Worm (Caenorhabditis elegans) whole organism, L1 larva: ENCODE data around the gene C16C8.19.

Experiments
- C16A3.4 ChIP-seq: fragments of 150-350 bp; optimal IDR thresholded peaks from 2 replicates; lab custom pipeline; 2014; ENCODE audit warnings: missing biosample characterization, missing genetic modification characterization
- C34B4.2 ChIP-seq: sonication (generic microtip); optimal IDR thresholded peaks from 2 replicates; lab custom pipeline; 2017; ENCODE audit warnings: mild to moderate bottlenecking, missing genetic modification characterization, missing compliant biosample characterization
- F16B12.6 ChIP-seq: fragments of 150-350 bp; optimal IDR thresholded peaks from 2 replicates; lab custom pipeline; 2014; ENCODE audit warnings: missing biosample characterization, missing genetic modification characterization
- aha-1 ChIP-seq: fragments of 150-350 bp; optimal IDR thresholded peaks from 2 replicates; lab custom pipeline; 2014; ENCODE audit warnings: missing biosample characterization, missing genetic modification characterization
- aly-2 ChIP-seq: fragments of 150-350 bp; optimal IDR thresholded peaks from 2 replicates; lab custom pipeline; 2014; ENCODE audit warnings: missing biosample characterization, missing genetic modification characterization
- dpl-1 ChIP-seq, 3 experiments: fragments of 150-350 bp in 2 of 3; sonication (generic microtip) in 1 of 3; optimal IDR thresholded peaks; 2 replicates each; lab custom pipeline; 2014 to 2017; ENCODE audit warnings: missing biosample characterization in 3 of 3, missing genetic modification characterization in 3 of 3, missing genetic modification reagents in 3 of 3
- efl-1 ChIP-seq, 4 experiments: fragments of 150-350 bp; optimal IDR thresholded peaks in 3 of 4; peaks in 1 of 4; 1 replicate in 1 of 4; 2 replicates in 3 of 4; lab custom pipeline; 2014; ENCODE audit warnings: missing biosample characterization in 2 of 4, missing genetic modification characterization in 2 of 4, missing genetic modification reagents in 2 of 4
- elt-2 ChIP-seq: sonication (generic microtip); optimal IDR thresholded peaks from 2 replicates; lab custom pipeline; 2016; ENCODE audit warnings: missing genetic modification characterization, mild to moderate bottlenecking, inconsistent platforms, missing compliant biosample characterization, missing genetic modification reagents
- ets-5 ChIP-seq: fragments of 200-800 bp; sonication (Bioruptor generic); IDR thresholded peaks from 2 replicates; pipeline ENCODE4 v1.3.6; 2022; ENCODE audit warnings: missing genetic modification characterization, missing compliant biosample characterization
- fkh-10 ChIP-seq: sonication (generic microtip); optimal IDR thresholded peaks from 2 replicates; lab custom pipeline; 2017; ENCODE audit warnings: missing biosample characterization, missing genetic modification reagents, missing genetic modification characterization
- fkh-8 ChIP-seq: sonication (generic microtip); optimal IDR thresholded peaks from 2 replicates; lab custom pipeline; 2016; ENCODE audit warnings: mild to moderate bottlenecking, missing genetic modification characterization, missing compliant biosample characterization
- fos-1 ChIP-seq: fragments of 150-350 bp; optimal IDR thresholded peaks from 2 replicates; lab custom pipeline; 2014; ENCODE audit warnings: missing biosample characterization, missing genetic modification characterization
- grh-1 ChIP-seq: fragments of 200-800 bp; sonication (Bioruptor generic); IDR thresholded peaks from 2 replicates; pipeline ENCODE4 v1.3.6; 2022; ENCODE audit warnings: missing genetic modification reagents, missing genetic modification characterization, missing compliant biosample characterization
- hlh-17 ChIP-seq: fragments of 200-800 bp; sonication (Bioruptor generic); optimal IDR thresholded peaks from 2 replicates; lab custom pipeline; 2018; ENCODE audit warnings: missing genetic modification characterization, mild to moderate bottlenecking, missing compliant biosample characterization, moderate library complexity, borderline replicate concordance
- hlh-4 ChIP-seq: sonication (generic microtip); optimal IDR thresholded peaks from 2 replicates; lab custom pipeline; 2016; ENCODE audit warnings: mild to moderate bottlenecking, missing genetic modification characterization, missing compliant biosample characterization
- hpl-2 ChIP-seq: fragments of 150-350 bp; optimal IDR thresholded peaks from 2 replicates; lab custom pipeline; 2014; ENCODE audit warnings: missing biosample characterization, missing genetic modification reagents, missing genetic modification characterization
- lin-13 ChIP-seq: fragments of 150-350 bp; optimal IDR thresholded peaks from 2 replicates; lab custom pipeline; 2014; ENCODE audit warnings: missing biosample characterization, missing genetic modification reagents, missing genetic modification characterization
- lin-15B ChIP-seq: fragments of 150-350 bp; sonication (generic microtip); optimal IDR thresholded peaks from 3 replicates; lab custom pipeline; 2014; ENCODE audit warnings: missing biosample characterization, missing genetic modification characterization
- lin-35 ChIP-seq, 2 experiments: fragments of 150-350 bp; optimal IDR thresholded peaks; 2 replicates each; lab custom pipeline; 2014; ENCODE audit warnings: missing biosample characterization in 2 of 2, missing genetic modification characterization in 2 of 2, missing genetic modification reagents in 2 of 2
- mef-2 ChIP-seq: fragments of 150-350 bp; optimal IDR thresholded peaks from 2 replicates; lab custom pipeline; 2014; ENCODE audit warnings: missing biosample characterization, missing genetic modification characterization
- mep-1 ChIP-seq: fragments of 150-350 bp; optimal IDR thresholded peaks from 2 replicates; lab custom pipeline; 2014; ENCODE audit warnings: missing biosample characterization, missing genetic modification characterization
- nhr-12 ChIP-seq: sonication (generic microtip); optimal IDR thresholded peaks from 2 replicates; lab custom pipeline; 2017; ENCODE audit warnings: missing biosample characterization, missing genetic modification characterization
- nhr-20 ChIP-seq: sonication (generic microtip); optimal IDR thresholded peaks from 2 replicates; lab custom pipeline; 2016; ENCODE audit warnings: mild to moderate bottlenecking, missing genetic modification characterization, missing compliant biosample characterization
- nhr-28 ChIP-seq: fragments of 150-350 bp; optimal IDR thresholded peaks from 2 replicates; lab custom pipeline; 2014; ENCODE audit warnings: missing biosample characterization, missing genetic modification characterization
- nhr-71 ChIP-seq: sonication (generic microtip); optimal IDR thresholded peaks from 2 replicates; lab custom pipeline; 2016; ENCODE audit warnings: mild to moderate bottlenecking, missing genetic modification characterization, moderate library complexity, missing compliant biosample characterization
- nhr-76 ChIP-seq: sonication (generic microtip); optimal IDR thresholded peaks from 2 replicates; lab custom pipeline; 2017; ENCODE audit warnings: missing biosample characterization, missing genetic modification characterization
- nhr-77 ChIP-seq: fragments of 150-350 bp; optimal IDR thresholded peaks from 2 replicates; lab custom pipeline; 2014; ENCODE audit warnings: missing biosample characterization, missing genetic modification characterization
- pag-3 ChIP-seq: sonication (generic microtip); optimal IDR thresholded peaks from 2 replicates; lab custom pipeline; 2017; ENCODE audit warnings: missing genetic modification characterization, mild to moderate bottlenecking, missing compliant biosample characterization, antibody characterized with exemption, borderline replicate concordance; ENCODE audit not compliant: insufficient read depth
- snpc-4 ChIP-seq: fragments of 150-350 bp; optimal IDR thresholded peaks from 2 replicates; lab custom pipeline; 2014; ENCODE audit warnings: missing biosample characterization, missing genetic modification characterization
- sox-4 ChIP-seq: sonication (generic microtip); optimal IDR thresholded peaks from 2 replicates; lab custom pipeline; 2016; ENCODE audit warnings: missing genetic modification characterization, missing compliant biosample characterization
- sptf-1 ChIP-seq: fragments of 150-350 bp; optimal IDR thresholded peaks from 2 replicates; lab custom pipeline; 2014; ENCODE audit warnings: missing biosample characterization, missing genetic modification characterization
- sup-37 ChIP-seq: fragments of 200-800 bp; sonication (Bioruptor generic); optimal IDR thresholded peaks from 2 replicates; lab custom pipeline; 2018; ENCODE audit warnings: mild to moderate bottlenecking, missing genetic modification characterization, missing compliant biosample characterization
- swsn-7 ChIP-seq: sonication (generic microtip); optimal IDR thresholded peaks from 2 replicates; lab custom pipeline; 2016; ENCODE audit warnings: missing genetic modification characterization, missing compliant biosample characterization
- tlp-1 ChIP-seq: fragments of 150-350 bp; optimal IDR thresholded peaks from 2 replicates; lab custom pipeline; 2014; ENCODE audit warnings: missing biosample characterization, missing genetic modification characterization
- unc-62 ChIP-seq: fragments of 150-350 bp; optimal IDR thresholded peaks from 2 replicates; lab custom pipeline; 2014; ENCODE audit warnings: missing biosample characterization, missing genetic modification reagents, missing genetic modification characterization
- unc-98 ChIP-seq: fragments of 200-800 bp; sonication (Bioruptor generic); IDR thresholded peaks from 2 replicates; pipeline ENCODE4 v1.3.6; 2022; ENCODE audit warnings: missing genetic modification characterization, missing compliant biosample characterization
- vab-15 ChIP-seq: sonication (generic microtip); optimal IDR thresholded peaks from 2 replicates; lab custom pipeline; 2017; ENCODE audit warnings: missing genotype, mild to moderate bottlenecking, missing genetic modification characterization, missing compliant biosample characterization

Gene C16C8.19

DNA sequence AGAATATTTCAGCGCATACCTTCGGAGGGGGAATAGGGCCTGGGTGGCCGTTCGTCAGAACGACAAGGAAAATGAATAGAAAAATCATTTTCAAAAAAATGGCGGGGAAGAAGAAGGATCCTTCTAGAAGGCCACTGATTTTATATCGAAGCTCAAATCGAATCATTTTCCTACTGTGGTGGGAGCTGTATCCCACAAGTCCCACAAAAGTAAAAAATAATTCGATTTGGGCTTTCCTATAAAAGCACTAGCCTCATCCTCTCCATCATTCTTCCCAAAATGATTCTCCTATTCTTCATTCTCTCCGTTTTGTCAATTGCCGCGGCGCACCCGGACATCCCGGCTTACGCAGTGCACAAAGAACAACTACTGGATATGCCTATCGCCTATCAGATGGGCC lies at the start of gene C16C8.19, which contains the start of gene C16C8.26:
Gene C16C8.19, plus strand, starts transcription at position 279 of the 400 bp plus-strand sequence.
Gene C16C8.26, minus strand, starts transcription at position 101 of the 400 bp plus-strand sequence.
- TF ChIP-seq snpc-4 (tag; lab: Kevin White, UChicago) (no peak), unc-62 (GFP tag; lab: Kevin White, UChicago) (no peak), pag-3 (tag; lab: Kevin White, UChicago) (no peak), aha-1 (no peak), efl-1 (optimal IDR thresholded peaks at IDR 0.05; lab: Kevin White, UChicago) (no peak), efl-1 (GFP tag; optimal IDR thresholded peaks at IDR 0.05 in 1 of 2; lab: Kevin White, UChicago) (no peak), hpl-2 (GFP tag; lab: Kevin White, UChicago) (no peak), sup-37 (GFP tag; lab: Kevin White, UChicago) (no peak), fkh-8 (no peak), mep-1 (no peak), grh-1 (no peak), fos-1 (tag; lab: Kevin White, UChicago) (no peak), nhr-76 (tag; lab: Kevin White, UChicago) (no peak), ets-5 (GFP tag; lab: Robert Waterston, UW) (no peak), nhr-28 (tag; lab: Kevin White, UChicago) (no peak), nhr-77 (tag; lab: Kevin White, UChicago) (no peak), lin-35 (GFP tag; optimal IDR thresholded peaks at IDR 0.05; lab: Kevin White, UChicago) (no peak)

DNA sequence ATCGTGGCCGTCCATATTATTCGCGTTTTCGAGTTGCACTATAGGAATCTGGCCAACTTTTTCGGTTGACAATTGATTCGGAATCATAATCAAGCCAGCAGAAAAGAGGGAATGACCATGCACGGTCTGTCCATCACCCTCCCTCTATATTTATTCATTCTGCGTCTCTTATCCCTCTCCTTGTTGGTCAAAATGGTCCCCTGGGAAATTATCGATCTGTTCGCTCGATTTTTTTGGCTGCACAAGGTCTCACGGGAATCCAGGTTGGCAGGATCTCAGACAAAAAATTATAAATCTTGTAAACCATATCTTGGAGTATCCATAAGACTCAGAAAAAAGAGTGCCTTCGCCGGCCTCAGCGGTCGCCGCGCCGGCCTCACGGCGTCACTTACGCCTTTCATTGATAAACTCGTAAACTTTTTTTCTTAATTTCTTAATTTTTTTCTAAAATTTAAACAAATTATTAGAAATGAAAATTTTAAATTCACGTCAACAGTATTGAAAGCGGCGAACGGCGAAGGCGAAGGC lies 43.8 kb upstream of the C16C8.19 start, which contains the start of the genes F18A12.7 and F18A12.2:
Gene F18A12.7, minus strand, starts transcription at position 101 of the 528 bp plus-strand sequence.
Gene F18A12.2, plus strand, starts transcription at position 478 of the 528 bp plus-strand sequence.
- TF ChIP-seq hlh-17 (GFP tag; lab: Kevin White, UChicago): no peak
- TF ChIP-seq lin-13 (GFP tag; lab: Kevin White, UChicago): no peak
- TF ChIP-seq mef-2 (tag; lab: Kevin White, UChicago): no peak
- TF ChIP-seq swsn-7 (tag; lab: Kevin White, UChicago): no peak
- no peak for TF ChIP-seq fos-1 (tag; lab: Kevin White, UChicago)
- TF ChIP-seq unc-98 (GFP tag; lab: Robert Waterston, UW): no peak
- TF ChIP-seq ets-5 (GFP tag; lab: Robert Waterston, UW): no peak
- no peak for TF ChIP-seq F16B12.6 (tag; lab: Kevin White, UChicago)
- TF ChIP-seq hlh-4 (tag; lab: Kevin White, UChicago): no peak
- TF ChIP-seq lin-15B (tag; lab: Kevin White, UChicago): no peak
- TF ChIP-seq aly-2 (tag; lab: Kevin White, UChicago): no peak
- TF ChIP-seq fkh-10 (GFP tag; lab: Kevin White, UChicago): no peak

DNA sequence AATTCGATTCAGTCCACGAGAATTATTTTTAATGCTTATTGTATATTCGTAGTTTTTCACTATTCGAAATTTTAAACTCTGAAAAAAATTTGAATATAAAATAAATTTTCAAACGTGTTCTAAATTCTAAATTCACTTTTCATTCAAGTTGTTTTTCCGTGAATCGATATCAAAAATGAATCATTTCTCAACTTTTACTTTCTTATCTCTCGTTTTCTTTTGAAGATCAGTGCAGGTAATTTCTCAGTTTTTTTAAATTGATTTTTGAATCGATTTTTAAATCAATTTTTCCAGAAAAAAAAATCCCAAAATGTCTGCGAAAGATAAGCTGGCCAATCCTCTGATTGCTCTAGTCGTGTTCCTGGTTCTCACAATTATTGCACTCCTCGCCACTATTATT lies 41.8 kb upstream of the C16C8.19 start, which contains the start of gene nep-6:
Gene nep-6, plus strand, starts transcription at position 301 of the 400 bp plus-strand sequence.
- TF ChIP-seq ets-5 (GFP tag; lab: Robert Waterston, UW) (no peak), aly-2 (tag; lab: Kevin White, UChicago) (no peak), grh-1 (no peak), C34B4.2 (tag; lab: Kevin White, UChicago) (no peak), F16B12.6 (tag; lab: Kevin White, UChicago) (no peak), unc-98 (GFP tag; lab: Robert Waterston, UW) (no peak), dpl-1 (GFP tag; optimal IDR thresholded peaks at IDR 0.05; lab: Kevin White, UChicago) (no peak), pag-3 (tag; lab: Kevin White, UChicago) (no peak), swsn-7 (tag; lab: Kevin White, UChicago) (no peak), nhr-20 (tag; lab: Kevin White, UChicago) (no peak), nhr-71 (no peak), fkh-10 (GFP tag; lab: Kevin White, UChicago) (no peak), lin-13 (GFP tag; lab: Kevin White, UChicago) (no peak), nhr-12 (no peak), tlp-1 (tag; lab: Kevin White, UChicago) (no peak), elt-2 (no peak), C16A3.4 (tag; lab: Kevin White, UChicago) (no peak), sptf-1 (tag; lab: Kevin White, UChicago) (no peak), vab-15 (tag; lab: Kevin White, UChicago) (no peak), sox-4 (tag; lab: Kevin White, UChicago) (no peak)
- TF ChIP-seq, all 84 proteins: peak for 0
